Fruit fly (Drosophila melanogaster) whole organism, embryonic: ENCODE results near the gene rgn.

Source experiments
- BtbVII ChIP-seq: fragments of 200-800 bp; sonication (Bioruptor generic); optimal IDR thresholded peaks from 3 replicates; lab custom pipeline; 2017; ENCODE audit warnings: missing biosample characterization, mild to moderate bottlenecking, missing genetic modification characterization
- CG10543 ChIP-seq: fragments of 200-800 bp; sonication (Bioruptor generic); optimal IDR thresholded peaks from 3 replicates; lab custom pipeline; 2017; ENCODE audit warnings: missing biosample characterization, mild to moderate bottlenecking, missing genetic modification characterization, moderate library complexity
- CG10979 ChIP-seq: fragments of 200-800 bp; sonication (Bioruptor generic); optimal IDR thresholded peaks from 2 replicates; lab custom pipeline; 2018; ENCODE audit warnings: missing biosample characterization, mild to moderate bottlenecking, missing genetic modification characterization, moderate library complexity
- CG11695 ChIP-seq: fragments of 200-800 bp; sonication (Bioruptor generic); IDR thresholded peaks from 3 replicates; pipeline ENCODE4 v1.3.6; 2022; ENCODE audit warnings: missing biosample characterization, missing genetic modification characterization
- CG1233 ChIP-seq: fragments of 200-800 bp; sonication (Bioruptor generic); optimal IDR thresholded peaks from 4 replicates; lab custom pipeline; 2018; ENCODE audit warnings: missing biosample characterization, mild to moderate bottlenecking, missing genetic modification characterization
- CG14014 ChIP-seq: fragments of 200-800 bp; sonication (Bioruptor generic); IDR thresholded peaks from 2 replicates; pipeline ENCODE4 v1.3.6; 2022; ENCODE audit warnings: missing biosample characterization, missing genetic modification characterization
- CG15479 ChIP-seq: fragments of 200-800 bp; sonication (Bioruptor generic); optimal IDR thresholded peaks from 3 replicates; lab custom pipeline; 2019; ENCODE audit warnings: missing biosample characterization, mild to moderate bottlenecking, missing genetic modification characterization, moderate library complexity
- CG15514 ChIP-seq: fragments of 200-800 bp; sonication (Bioruptor generic); optimal IDR thresholded peaks from 3 replicates; lab custom pipeline; 2017; ENCODE audit warnings: missing biosample characterization, missing genetic modification characterization, mild to moderate bottlenecking, moderate library complexity, missing genetic modification reagents
- CG16779 ChIP-seq: fragments of 200-800 bp; sonication (Bioruptor generic); IDR thresholded peaks from 2 replicates; pipeline ENCODE4 v1.3.6; 2022; ENCODE audit warnings: missing biosample characterization, missing genetic modification characterization
- CG17328 ChIP-seq: fragments of 200-800 bp; sonication (Bioruptor generic); IDR thresholded peaks from 2 replicates; pipeline ENCODE4 v1.3.6; 2022; ENCODE audit warnings: missing biosample characterization, missing genetic modification characterization
- CG17802 ChIP-seq: fragments of 200-800 bp; sonication (Bioruptor generic); optimal IDR thresholded peaks from 2 replicates; lab custom pipeline; 2018; ENCODE audit warnings: missing biosample characterization, mild to moderate bottlenecking, missing genetic modification characterization, moderate library complexity
- CG1792 ChIP-seq: fragments of 200-800 bp; sonication (Bioruptor generic); optimal IDR thresholded peaks from 2 replicates; lab custom pipeline; 2016; ENCODE audit warnings: missing biosample characterization, missing genetic modification characterization
- CG18011 ChIP-seq: fragments of 200-800 bp; sonication (Bioruptor generic); optimal IDR thresholded peaks from 2 replicates; lab custom pipeline; 2017; ENCODE audit warnings: missing biosample characterization, missing genetic modification characterization, mild to moderate bottlenecking, moderate library complexity, missing genotype
- CG2875 ChIP-seq: fragments of 200-800 bp; sonication (Bioruptor generic); optimal IDR thresholded peaks from 2 replicates; lab custom pipeline; 2017; ENCODE audit warnings: missing biosample characterization, mild to moderate bottlenecking, missing genetic modification characterization, missing genetic modification reagents
- CG30020 ChIP-seq: fragments of 200-800 bp; optimal IDR thresholded peaks from 2 replicates; lab custom pipeline; 2019; ENCODE audit warnings: missing biosample characterization, mild to moderate bottlenecking, missing genetic modification characterization, moderate library complexity
- CG4730 ChIP-seq: fragments of 200-800 bp; sonication (Bioruptor generic); IDR thresholded peaks from 2 replicates; pipeline ENCODE4 v1.3.6; 2022; ENCODE audit warnings: missing biosample characterization, missing genetic modification characterization
- CG6654 ChIP-seq: fragments of 200-800 bp; sonication (Bioruptor generic); optimal IDR thresholded peaks from 2 replicates; lab custom pipeline; 2017; ENCODE audit warnings: missing biosample characterization, mild to moderate bottlenecking, missing genetic modification characterization
- CG6683 ChIP-seq: fragments of 200-800 bp; sonication (Bioruptor generic); optimal IDR thresholded peaks from 2 replicates; lab custom pipeline; 2017; ENCODE audit warnings: missing biosample characterization, mild to moderate bottlenecking, missing genetic modification characterization, missing genetic modification reagents
- CG7745 ChIP-seq: fragments of 200-800 bp; sonication (Bioruptor generic); optimal IDR thresholded peaks from 2 replicates; lab custom pipeline; 2018; ENCODE audit warnings: missing biosample characterization, mild to moderate bottlenecking, missing genetic modification characterization, moderate library complexity
- CG8765 ChIP-seq: fragments of 200-800 bp; sonication (Bioruptor generic); IDR thresholded peaks from 2 replicates; pipeline ENCODE4 v1.3.6; 2022; ENCODE audit warnings: missing biosample characterization, missing genetic modification characterization
- Dbx ChIP-seq: fragments of 200-800 bp; sonication (Bioruptor generic); IDR thresholded peaks from 3 replicates; pipeline ENCODE4 v1.3.6; 2022; ENCODE audit warnings: missing biosample characterization, missing genetic modification characterization
- Doc2 ChIP-seq: fragments of 200-800 bp; sonication (Bioruptor generic); IDR thresholded peaks from 2 replicates; pipeline ENCODE4 v1.3.6; 2022; ENCODE audit warnings: missing biosample characterization, missing genetic modification characterization
- E2f2 ChIP-seq: fragments of 200-800 bp; sonication (Bioruptor generic); IDR thresholded peaks from 2 replicates; pipeline ENCODE4 v1.3.6; 2022; ENCODE audit warnings: missing biosample characterization, missing genetic modification characterization
- Gsc ChIP-seq: fragments of 200-800 bp; sonication (Bioruptor generic); IDR thresholded peaks from 2 replicates; pipeline ENCODE4 v1.3.6; 2022; ENCODE audit warnings: missing biosample characterization, missing genetic modification characterization
- Meics ChIP-seq: fragments of 200-800 bp; sonication (Bioruptor generic); optimal IDR thresholded peaks from 2 replicates; lab custom pipeline; 2017; ENCODE audit warnings: missing biosample characterization, mild to moderate bottlenecking, missing genetic modification characterization
- NC2β ChIP-seq: fragments of 200-800 bp; sonication (Bioruptor generic); optimal IDR thresholded peaks from 2 replicates; lab custom pipeline; 2016; ENCODE audit warnings: missing biosample characterization, missing genetic modification characterization
- Ptx1 ChIP-seq: fragments of 200-800 bp; sonication (Bioruptor generic); IDR thresholded peaks from 2 replicates; pipeline ENCODE4 v1.3.6; 2022; ENCODE audit warnings: missing biosample characterization, missing genetic modification characterization
- Sox100B ChIP-seq: fragments of 200-800 bp; sonication (Bioruptor generic); optimal IDR thresholded peaks from 3 replicates; lab custom pipeline; 2018; ENCODE audit warnings: missing biosample characterization, mild to moderate bottlenecking, missing genetic modification characterization
- ase ChIP-seq: fragments of 200-800 bp; sonication (Bioruptor generic); IDR thresholded peaks from 3 replicates; pipeline ENCODE4 v1.3.6; 2022; ENCODE audit warnings: missing biosample characterization, missing genetic modification characterization
- bowl ChIP-seq: fragments of 200-800 bp; sonication (Bioruptor generic); IDR thresholded peaks from 2 replicates; pipeline ENCODE4 v1.3.6; 2022; ENCODE audit warnings: missing biosample characterization, missing genetic modification characterization
- bsh ChIP-seq, 2 experiments: fragments of 200-800 bp; sonication (Bioruptor generic); optimal IDR thresholded peaks; 2 replicates each; lab custom pipeline; 2017 to 2018; ENCODE audit warnings: mild to moderate bottlenecking in 2 of 2, missing biosample characterization in 2 of 2, missing genetic modification characterization in 2 of 2, moderate library complexity in 1 of 2
- cas ChIP-seq: fragments of 200-800 bp; sonication (Bioruptor generic); IDR thresholded peaks from 2 replicates; pipeline ENCODE4 v1.3.6; 2022; ENCODE audit warnings: missing biosample characterization, missing genetic modification characterization
- eve ChIP-seq, 2 experiments: fragments of >200 bp; optimal IDR thresholded peaks; 2 replicates each; lab custom pipeline; 2017; ENCODE audit warnings: missing biosample characterization in 2 of 2, missing genetic modification characterization in 2 of 2
- ewg ChIP-seq: fragments of 200-800 bp; sonication (Bioruptor generic); optimal IDR thresholded peaks from 3 replicates; lab custom pipeline; 2017; ENCODE audit warnings: mild to moderate bottlenecking, missing biosample characterization, missing genetic modification reagents, missing genetic modification characterization
- fd64A ChIP-seq: fragments of 200-800 bp; sonication (Bioruptor generic); optimal IDR thresholded peaks from 3 replicates; lab custom pipeline; 2018; ENCODE audit warnings: missing biosample characterization, mild to moderate bottlenecking, missing genetic modification characterization
- ftz-f1 ChIP-seq: fragments of 200-800 bp; sonication (Bioruptor generic); optimal IDR thresholded peaks from 2 replicates; lab custom pipeline; 2016; ENCODE audit warnings: missing biosample characterization, missing genetic modification characterization
- hb ChIP-seq: fragments of 200-800 bp; sonication (Bioruptor generic); IDR thresholded peaks from 3 replicates; pipeline ENCODE4 v1.3.6; 2022; ENCODE audit warnings: missing biosample characterization, missing genetic modification characterization; ENCODE audit not compliant: partially characterized antibody
- jumu ChIP-seq: fragments of 200-800 bp; sonication (Bioruptor generic); optimal IDR thresholded peaks from 3 replicates; lab custom pipeline; 2016; ENCODE audit warnings: missing biosample characterization, missing genetic modification characterization
- ken ChIP-seq: fragments of 200-800 bp; sonication (Bioruptor generic); IDR thresholded peaks from 3 replicates; pipeline ENCODE4 v1.3.6; 2022; ENCODE audit warnings: missing biosample characterization, missing genetic modification characterization
- klu ChIP-seq: fragments of 200-800 bp; sonication (Bioruptor generic); IDR thresholded peaks from 2 replicates; pipeline ENCODE4 v1.3.6; 2022; ENCODE audit warnings: missing biosample characterization, missing genetic modification characterization
- lilli ChIP-seq: fragments of 200-800 bp; sonication (Bioruptor generic); optimal IDR thresholded peaks from 3 replicates; lab custom pipeline; 2016; ENCODE audit warnings: missing biosample characterization, missing genetic modification characterization
- nau ChIP-seq: fragments of 200-800 bp; sonication (Bioruptor generic); optimal IDR thresholded peaks from 3 replicates; lab custom pipeline; 2017; ENCODE audit warnings: missing biosample characterization, mild to moderate bottlenecking, missing genetic modification characterization, missing genetic modification reagents
- nom ChIP-seq: fragments of 200-800 bp; sonication (Bioruptor generic); optimal IDR thresholded peaks from 2 replicates; lab custom pipeline; 2017; ENCODE audit warnings: missing biosample characterization, missing genetic modification characterization, mild to moderate bottlenecking, moderate library complexity, missing genetic modification reagents
- pum ChIP-seq: fragments of 200-800 bp; sonication (Bioruptor generic); optimal IDR thresholded peaks from 2 replicates; lab custom pipeline; 2016; ENCODE audit warnings: missing biosample characterization, missing genetic modification characterization
- sd ChIP-seq: fragments of 200-800 bp; sonication (Bioruptor generic); optimal IDR thresholded peaks from 3 replicates; lab custom pipeline; 2018; ENCODE audit warnings: missing biosample characterization, mild to moderate bottlenecking, missing genetic modification characterization, moderate library complexity
- sisA ChIP-seq: fragments of 200-800 bp; sonication (Bioruptor generic); IDR thresholded peaks from 2 replicates; pipeline ENCODE4 v1.3.6; 2022; ENCODE audit warnings: missing biosample characterization, missing genetic modification characterization
- sob ChIP-seq: fragments of 200-800 bp; sonication (Bioruptor generic); IDR thresholded peaks from 2 replicates; pipeline ENCODE4 v1.3.6; 2022; ENCODE audit warnings: missing biosample characterization, missing genetic modification characterization
- wdn ChIP-seq: fragments of 200-800 bp; sonication (Bioruptor generic); IDR thresholded peaks from 2 replicates; pipeline ENCODE4 v1.3.6; 2022; ENCODE audit warnings: missing biosample characterization, missing genetic modification characterization
- zen2 ChIP-seq: fragments of 200-800 bp; sonication (Bioruptor generic); IDR thresholded peaks from 3 replicates; pipeline ENCODE4 v1.3.6; 2022; ENCODE audit warnings: missing biosample characterization, missing genetic modification characterization; ENCODE audit not compliant: partially characterized antibody
- zf30C ChIP-seq: fragments of 200-800 bp; sonication (Bioruptor generic); optimal IDR thresholded peaks from 3 replicates; lab custom pipeline; 2018; ENCODE audit warnings: missing biosample characterization, mild to moderate bottlenecking, missing genetic modification characterization
- zfh2 ChIP-seq: fragments of 200-800 bp; sonication (Bioruptor generic); optimal IDR thresholded peaks from 2 replicates; lab custom pipeline; 2016; ENCODE audit warnings: missing biosample characterization, missing genetic modification characterization

rgn gene

DNA sequence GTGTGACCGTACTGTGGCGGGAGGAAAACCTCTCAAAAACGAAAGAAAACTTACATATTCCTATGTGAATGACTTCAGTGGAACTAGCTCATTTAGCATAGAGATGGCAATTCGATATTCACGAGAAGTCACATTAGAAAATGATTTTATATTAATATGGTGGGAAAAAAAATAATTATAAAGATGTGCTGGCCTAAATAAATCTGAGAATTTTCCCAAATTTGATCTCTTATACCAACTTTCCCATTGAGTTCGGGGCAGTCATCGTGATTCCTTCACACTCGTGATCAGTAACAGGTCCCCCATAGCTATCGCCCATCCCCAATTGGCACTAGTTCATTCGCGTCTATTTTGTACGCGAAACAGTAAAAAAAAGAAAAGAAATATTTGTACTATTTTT lies 50.8 kb downstream of the rgn start, which contains the start of the genes barc and Aef1 (continued):
- TF ChIP-seq Ptx1 (GFP tag; lab: Robert Waterston, UW) (peak; percentile 93), lilli (GFP tag; lab: Kevin White, UChicago) (peak; percentile 94), bowl (GFP tag; lab: Robert Waterston, UW) (no peak), sob (GFP tag; lab: Robert Waterston, UW) (peak; percentile 89), Meics (GFP tag; lab: Kevin White, UChicago) (peak; percentile 76), CG14014 (GFP tag; lab: Robert Waterston, UW) (peak; percentile 80; the same call in 1 of the 2 replicates), Gsc (GFP tag; lab: Robert Waterston, UW) (no peak), CG17328 (GFP tag; lab: Robert Waterston, UW) (peak; percentile 77), ftz-f1 (GFP tag; lab: Kevin White, UChicago) (peak; percentile 47), jumu (GFP tag; lab: Kevin White, UChicago) (peak; percentile 71), CG6654 (GFP tag; lab: Kevin White, UChicago) (peak; percentile 57), CG4730 (peak; percentile 76), zf30C (no peak), wdn (GFP tag; lab: Robert Waterston, UW) (peak; percentile 63; the same call in 1 of the 2 replicates), sd (tag; lab: Kevin White, UChicago) (peak; percentile 80), hb (GFP tag; lab: Robert Waterston, UW) (peak; percentile 88), ken (GFP tag; lab: Robert Waterston, UW) (peak; percentile 80), CG7745 (tag; lab: Kevin White, UChicago) (no peak), CG18011 (GFP tag; lab: Kevin White, UChicago) (peak; percentile 34), zfh2 (GFP tag; lab: Kevin White, UChicago) (peak; percentile 89), CG8765 (GFP tag; lab: Robert Waterston, UW) (peak; percentile 71), Dbx (GFP tag; lab: Robert Waterston, UW) (peak; percentile 93), CG30020 (peak; percentile 79), CG10543 (GFP tag; lab: Kevin White, UChicago) (peak; percentile 84), BtbVII (peak; percentile 6), eve (GFP tag; optimal IDR thresholded peaks at IDR 0.05; lab: Kevin White, UChicago) (no peak), zen2 (GFP tag; lab: Robert Waterston, UW) (no peak; the same call in 2 of the 3 replicates), Doc2 (GFP tag; lab: Robert Waterston, UW) (peak; percentile 45; the same call in 1 of the 2 replicates), CG2875 (peak; percentile 20), fd64A (GFP tag; lab: Kevin White, UChicago) (no peak), CG15514 (GFP tag; lab: Kevin White, UChicago) (peak; percentile 99), klu (GFP tag; lab: Robert Waterston, UW) (peak; percentile 87), CG1233 (GFP tag; lab: Kevin White, UChicago) (peak; percentile 74), ewg (peak; percentile 74), nom (GFP tag; lab: Kevin White, UChicago) (no peak), CG11695 (GFP tag; lab: Robert Waterston, UW) (peak; percentile 69; the same call in 2 of the 3 replicates), sisA (GFP tag; lab: Robert Waterston, UW) (peak; percentile 93), NC2β (GFP tag; lab: Kevin White, UChicago) (peak; percentile 77), CG15479 (GFP tag; lab: Kevin White, UChicago) (no peak), cas (GFP tag; lab: Robert Waterston, UW) (peak; percentile 65; the same call in 1 of the 2 replicates), nau (GFP tag; lab: Kevin White, UChicago) (no peak), E2f2 (GFP tag; lab: Robert Waterston, UW) (peak; percentile 61), pum (GFP tag; lab: Kevin White, UChicago) (peak; percentile 87), Sox100B (no peak), CG1792 (GFP tag; lab: Kevin White, UChicago) (peak; percentile 63), ase (GFP tag; lab: Robert Waterston, UW) (peak; percentile 58; the same call in 2 of the 3 replicates), CG6683 (GFP tag; lab: Kevin White, UChicago) (peak; percentile 22), CG10979 (tag; lab: Kevin White, UChicago) (peak; percentile 79), bsh (GFP tag; optimal IDR thresholded peaks at IDR 0.05; lab: Kevin White, UChicago) (peak in 1 of 2 experiments; percentile 81), CG17802 (tag; lab: Kevin White, UChicago) (peak; percentile 55), CG16779 (GFP tag; lab: Robert Waterston, UW) (no peak)
